Worm (Caenorhabditis elegans) whole organism, L4/young adult: ENCODE data around the gene igcm-4.

Source experiments
- W03F9.2 ChIP-seq: fragments of 150-350 bp; optimal IDR thresholded peaks from 2 replicates; lab custom pipeline; 2014; ENCODE audit warnings: missing biosample characterization, missing genetic modification characterization
- dao-5 ChIP-seq: sonication (generic microtip); optimal IDR thresholded peaks from 2 replicates; lab custom pipeline; 2016; ENCODE audit warnings: missing genotype, missing genetic modification characterization, moderate library complexity, missing compliant biosample characterization
- him-1 ChIP-seq: sonication (generic microtip); optimal IDR thresholded peaks from 2 replicates; lab custom pipeline; 2016; ENCODE audit warnings: missing genotype, missing genetic modification reagents, missing genetic modification characterization, missing compliant biosample characterization

ce11 chrX:2030871-2031270 lies 15.3 kb downstream of the igcm-4 start:
- no peak for TF ChIP-seq dao-5 (tag; lab: Kevin White, UChicago)
- no peak for TF ChIP-seq W03F9.2 (tag; lab: Kevin White, UChicago)
- TF ChIP-seq him-1 (tag; lab: Kevin White, UChicago), result no peak
